Fruit fly (Drosophila melanogaster) whole organism, embryonic: ENCODE results near the gene Crtc.

Experiments used
- ATbp ChIP-seq: fragments of 200-800 bp; sonication (Bioruptor generic); optimal IDR thresholded peaks from 2 replicates; lab custom pipeline; 2017; ENCODE audit warnings: missing biosample characterization, mild to moderate bottlenecking, missing genetic modification characterization, missing genetic modification reagents
- Blimp-1 ChIP-seq: fragments of 200-800 bp; sonication (Bioruptor generic); optimal IDR thresholded peaks from 3 replicates; lab custom pipeline; 2018; ENCODE audit warnings: missing biosample characterization, missing genetic modification characterization, mild to moderate bottlenecking, moderate library complexity, missing genetic modification reagents
- CG10209 ChIP-seq: fragments of 200-800 bp; sonication (Bioruptor generic); optimal IDR thresholded peaks from 3 replicates; lab custom pipeline; 2017; ENCODE audit warnings: missing biosample characterization, mild to moderate bottlenecking, missing genetic modification characterization, missing genetic modification reagents
- CG10431 ChIP-seq: fragments of 200-800 bp; sonication (Bioruptor generic); optimal IDR thresholded peaks from 3 replicates; lab custom pipeline; 2018; ENCODE audit warnings: missing biosample characterization, mild to moderate bottlenecking, missing genetic modification characterization
- CG12391 ChIP-seq: fragments of 200-800 bp; sonication (Bioruptor generic); optimal IDR thresholded peaks from 3 replicates; lab custom pipeline; 2018; ENCODE audit warnings: missing biosample characterization, mild to moderate bottlenecking, missing genetic modification characterization, moderate library complexity
- CG12769 ChIP-seq: fragments of 200-800 bp; sonication (Bioruptor generic); optimal IDR thresholded peaks from 2 replicates; lab custom pipeline; 2019; ENCODE audit warnings: missing biosample characterization, mild to moderate bottlenecking, missing genetic modification characterization, moderate library complexity
- CG15696 ChIP-seq: fragments of 200-800 bp; sonication (Bioruptor generic); optimal IDR thresholded peaks from 2 replicates; lab custom pipeline; 2019; ENCODE audit warnings: missing biosample characterization, mild to moderate bottlenecking, missing genetic modification characterization, moderate library complexity
- CG1602 ChIP-seq: fragments of 200-800 bp; sonication (Bioruptor generic); optimal IDR thresholded peaks from 3 replicates; lab custom pipeline; 2016; ENCODE audit warnings: missing biosample characterization, missing genetic modification characterization
- CG16815 ChIP-seq: fragments of 200-800 bp; sonication (Bioruptor generic); optimal IDR thresholded peaks from 3 replicates; lab custom pipeline; 2017; ENCODE audit warnings: missing biosample characterization, mild to moderate bottlenecking, missing genetic modification characterization
- CG17385 ChIP-seq: fragments of 200-800 bp; sonication (Bioruptor generic); optimal IDR thresholded peaks from 3 replicates; lab custom pipeline; 2018; ENCODE audit warnings: missing biosample characterization, mild to moderate bottlenecking, missing genetic modification characterization
- CG18262 ChIP-seq: fragments of 200-800 bp; optimal IDR thresholded peaks from 3 replicates; lab custom pipeline; 2019; ENCODE audit warnings: missing biosample characterization, mild to moderate bottlenecking, missing genetic modification characterization, moderate library complexity
- CG3163 ChIP-seq: fragments of 200-800 bp; sonication (Bioruptor generic); optimal IDR thresholded peaks from 3 replicates; lab custom pipeline; 2016; ENCODE audit warnings: missing biosample characterization, missing genetic modification characterization
- CG32767 ChIP-seq: fragments of 200-800 bp; sonication (Bioruptor generic); IDR thresholded peaks from 2 replicates; pipeline ENCODE4 v1.3.6; 2022; ENCODE audit warnings: missing biosample characterization, missing genetic modification characterization
- CG3407 ChIP-seq: fragments of 200-800 bp; sonication (Bioruptor generic); optimal IDR thresholded peaks from 2 replicates; lab custom pipeline; 2018; ENCODE audit warnings: missing biosample characterization, mild to moderate bottlenecking, missing genetic modification characterization
- CG4424 ChIP-seq: fragments of 200-800 bp; sonication (Bioruptor generic); optimal IDR thresholded peaks from 3 replicates; lab custom pipeline; 2016; ENCODE audit warnings: missing biosample characterization, missing genetic modification characterization
- CG6654 ChIP-seq: fragments of 200-800 bp; sonication (Bioruptor generic); optimal IDR thresholded peaks from 2 replicates; lab custom pipeline; 2017; ENCODE audit warnings: missing biosample characterization, mild to moderate bottlenecking, missing genetic modification characterization
- CG8281 ChIP-seq: fragments of 200-800 bp; sonication (Bioruptor generic); optimal IDR thresholded peaks from 2 replicates; lab custom pipeline; 2018; ENCODE audit warnings: missing biosample characterization, mild to moderate bottlenecking, missing genetic modification characterization, moderate library complexity
- CG8290 ChIP-seq, 3 experiments: fragments of 200-800 bp; sonication (Bioruptor generic); optimal IDR thresholded peaks; 2 replicates each; lab custom pipeline; 2016 to 2019; ENCODE audit warnings: missing biosample characterization in 3 of 3, missing genetic modification characterization in 3 of 3, mild to moderate bottlenecking in 2 of 3, moderate library complexity in 1 of 3
- CG8359 ChIP-seq: fragments of 200-800 bp; sonication (Bioruptor generic); optimal IDR thresholded peaks from 2 replicates; lab custom pipeline; 2017; ENCODE audit warnings: missing biosample characterization, mild to moderate bottlenecking, missing genetic modification characterization, borderline replicate concordance
- E2f1 ChIP-seq: fragments of 200-800 bp; sonication (Bioruptor generic); IDR thresholded peaks from 2 replicates; pipeline ENCODE4 v1.3.6; 2022; ENCODE audit warnings: missing biosample characterization, missing genetic modification characterization
- Eip74EF ChIP-seq, 2 experiments: fragments of 200-800 bp in 1 of 2; fragments of >200 bp in 1 of 2; sonication (Bioruptor generic) in 1 of 2; optimal IDR thresholded peaks; 2 replicates each; lab custom pipeline; 2017 to 2019; ENCODE audit warnings: missing biosample characterization in 2 of 2, missing genetic modification characterization in 2 of 2, mild to moderate bottlenecking in 1 of 2, moderate library complexity in 1 of 2
- Fer1 ChIP-seq: fragments of 200-800 bp; sonication (Bioruptor generic); optimal IDR thresholded peaks from 2 replicates; lab custom pipeline; 2017; ENCODE audit warnings: missing biosample characterization, mild to moderate bottlenecking, missing genetic modification characterization
- Gug ChIP-seq: fragments of 200-800 bp; sonication (Bioruptor generic); IDR thresholded peaks from 4 replicates; pipeline ENCODE4 v1.3.6; 2022; ENCODE audit warnings: missing biosample characterization, missing genetic modification characterization
- Hey ChIP-seq: fragments of 200-800 bp; sonication (Bioruptor generic); optimal IDR thresholded peaks from 3 replicates; lab custom pipeline; 2018; ENCODE audit warnings: missing biosample characterization, mild to moderate bottlenecking, missing genetic modification characterization
- Hr78 ChIP-seq, 2 experiments: fragments of 200-800 bp in 1 of 2; fragments of >200 bp in 1 of 2; sonication (Bioruptor generic) in 1 of 2; optimal IDR thresholded peaks; 2 replicates each; lab custom pipeline; 2017 to 2019; ENCODE audit warnings: missing biosample characterization in 2 of 2, missing genetic modification characterization in 2 of 2, mild to moderate bottlenecking in 1 of 2, moderate library complexity in 1 of 2
- Hsf ChIP-seq: fragments of 200-800 bp; sonication (Bioruptor generic); optimal IDR thresholded peaks from 3 replicates; lab custom pipeline; 2016; ENCODE audit warnings: missing biosample characterization, missing genetic modification characterization
- Xbp1 ChIP-seq: fragments of 200-800 bp; sonication (Bioruptor generic); optimal IDR thresholded peaks from 3 replicates; lab custom pipeline; 2016; ENCODE audit warnings: missing biosample characterization, mild to moderate bottlenecking, missing genetic modification characterization
- bcd ChIP-seq: fragments of 200-800 bp; sonication (Bioruptor generic); optimal IDR thresholded peaks from 2 replicates; lab custom pipeline; 2017; ENCODE audit warnings: missing biosample characterization, mild to moderate bottlenecking, missing genetic modification characterization
- bsh ChIP-seq, 2 experiments: fragments of 200-800 bp; sonication (Bioruptor generic); optimal IDR thresholded peaks; 2 replicates each; lab custom pipeline; 2017 to 2018; ENCODE audit warnings: mild to moderate bottlenecking in 2 of 2, missing biosample characterization in 2 of 2, missing genetic modification characterization in 2 of 2, moderate library complexity in 1 of 2
- cwo ChIP-seq: fragments of 200-800 bp; sonication (Bioruptor generic); optimal IDR thresholded peaks from 3 replicates; lab custom pipeline; 2017; ENCODE audit warnings: missing biosample characterization, missing genetic modification characterization, mild to moderate bottlenecking, moderate library complexity, missing genetic modification reagents
- dati ChIP-seq: fragments of 200-800 bp; sonication (Bioruptor generic); IDR thresholded peaks from 2 replicates; pipeline ENCODE4 v1.3.6; 2022; ENCODE audit warnings: missing biosample characterization, missing genetic modification characterization
- fd96Cb ChIP-seq: fragments of 200-800 bp; sonication (Bioruptor generic); optimal IDR thresholded peaks from 2 replicates; lab custom pipeline; 2018; ENCODE audit warnings: missing biosample characterization, mild to moderate bottlenecking, missing genetic modification characterization, moderate library complexity
- gsb ChIP-seq: fragments of 200-800 bp; sonication (Bioruptor generic); IDR thresholded peaks from 2 replicates; pipeline ENCODE4 v1.3.6; 2022; ENCODE audit warnings: missing biosample characterization, missing genetic modification characterization
- lab ChIP-seq: fragments of 200-800 bp; sonication (Bioruptor generic); optimal IDR thresholded peaks from 3 replicates; lab custom pipeline; 2017; ENCODE audit warnings: missing biosample characterization, missing genetic modification characterization, mild to moderate bottlenecking, moderate library complexity, missing genetic modification reagents
- lola ChIP-seq, 3 experiments: fragments of >200 bp in 2 of 3; fragments of 200-800 bp in 1 of 3; sonication (Bioruptor generic) in 1 of 3; optimal IDR thresholded peaks; 2 replicates each; lab custom pipeline; 2017 to 2019; ENCODE audit warnings: missing biosample characterization in 3 of 3, missing genetic modification characterization in 3 of 3, mild to moderate bottlenecking in 1 of 3, moderate library complexity in 1 of 3
- nerfin-1 ChIP-seq: fragments of 200-800 bp; sonication (Bioruptor generic); optimal IDR thresholded peaks from 3 replicates; lab custom pipeline; 2019; ENCODE audit warnings: missing biosample characterization, mild to moderate bottlenecking, missing genetic modification characterization, moderate library complexity
- nmo ChIP-seq: fragments of 200-800 bp; sonication (Bioruptor generic); optimal IDR thresholded peaks from 2 replicates; lab custom pipeline; 2018; ENCODE audit warnings: missing biosample characterization, mild to moderate bottlenecking, missing genetic modification characterization, moderate library complexity
- pzg ChIP-seq: fragments of 200-800 bp; sonication (Bioruptor generic); optimal IDR thresholded peaks from 3 replicates; lab custom pipeline; 2018; ENCODE audit warnings: missing biosample characterization, mild to moderate bottlenecking, missing genetic modification characterization, moderate library complexity
- sna ChIP-seq: fragments of 200-800 bp; sonication (Bioruptor generic); IDR thresholded peaks from 2 replicates; pipeline ENCODE4 v1.3.6; 2022; ENCODE audit warnings: missing biosample characterization, missing genetic modification characterization; ENCODE audit not compliant: partially characterized antibody
- tio ChIP-seq: fragments of 200-800 bp; sonication (Bioruptor generic); optimal IDR thresholded peaks from 2 replicates; lab custom pipeline; 2017; ENCODE audit warnings: missing biosample characterization, missing genetic modification characterization, inconsistent platforms
- trem ChIP-seq: fragments of 200-800 bp; optimal IDR thresholded peaks from 3 replicates; lab custom pipeline; 2019; ENCODE audit warnings: missing biosample characterization, mild to moderate bottlenecking, missing genetic modification characterization, moderate library complexity
- unc-4 ChIP-seq: fragments of 200-800 bp; sonication (Bioruptor generic); IDR thresholded peaks from 2 replicates; pipeline ENCODE4 v1.3.6; 2022; ENCODE audit warnings: missing biosample characterization, missing genetic modification characterization; ENCODE audit not compliant: partially characterized antibody
- z ChIP-seq: fragments of 200-800 bp; sonication (Bioruptor generic); IDR thresholded peaks from 3 replicates; pipeline ENCODE4 v1.3.6; 2022; ENCODE audit warnings: missing biosample characterization, missing genetic modification characterization
- zen2 ChIP-seq: fragments of 200-800 bp; sonication (Bioruptor generic); IDR thresholded peaks from 3 replicates; pipeline ENCODE4 v1.3.6; 2022; ENCODE audit warnings: missing biosample characterization, missing genetic modification characterization; ENCODE audit not compliant: partially characterized antibody
- zf30C ChIP-seq: fragments of 200-800 bp; sonication (Bioruptor generic); optimal IDR thresholded peaks from 3 replicates; lab custom pipeline; 2018; ENCODE audit warnings: missing biosample characterization, mild to moderate bottlenecking, missing genetic modification characterization

The Crtc gene

DNA sequence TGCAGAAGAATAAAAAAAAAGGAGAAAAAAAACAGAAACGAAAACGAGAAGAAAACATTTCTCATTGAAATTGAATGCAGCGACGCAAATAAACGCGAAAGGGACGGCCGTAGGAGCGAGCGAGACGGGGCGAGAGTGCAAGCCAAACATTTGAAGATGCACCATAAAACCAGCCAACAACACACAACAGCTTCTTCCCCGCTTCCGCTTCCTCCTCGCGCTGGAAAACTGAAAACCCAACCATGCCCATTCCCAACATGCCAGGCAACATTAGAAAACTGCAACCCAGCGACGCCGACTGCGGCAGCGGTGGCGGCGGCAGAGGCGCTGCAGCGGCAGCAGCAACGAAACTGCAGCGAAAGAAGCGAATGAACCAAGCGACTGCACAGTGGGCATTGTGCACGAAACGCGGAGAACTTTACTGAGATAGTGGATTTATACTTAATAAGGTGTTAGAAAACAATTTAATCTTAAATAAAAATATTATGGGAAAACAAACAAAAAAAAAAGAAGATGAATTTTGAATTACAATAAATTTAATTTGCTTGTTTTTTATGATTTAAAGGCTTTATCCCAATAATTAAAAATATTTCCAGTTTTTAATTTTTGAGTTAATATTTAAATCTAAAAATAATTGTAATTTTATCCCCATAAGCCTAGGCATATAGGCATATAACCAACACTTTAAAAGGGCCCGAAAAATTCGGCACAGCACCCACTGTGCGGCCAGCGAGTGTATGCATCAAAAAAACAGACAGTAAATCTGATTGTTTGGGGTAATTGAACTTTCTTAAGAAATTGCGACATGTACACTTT, 57.9 kb downstream of the Crtc start (continued):
- TF ChIP-seq CG3407 (GFP tag; lab: Kevin White, UChicago) (peak; percentile 44), nmo (GFP tag; lab: Kevin White, UChicago) (peak; percentile 92), CG4424 (GFP tag; lab: Kevin White, UChicago) (peak; percentile 73), Hey (tag; lab: Kevin White, UChicago) (no peak), z (GFP tag; lab: Robert Waterston, UW) (0 out of 3 replicates have a peak, but pooled peaks have one; percentile 44), CG8359 (GFP tag; lab: Kevin White, UChicago) (peak; percentile 45), pzg (GFP tag; lab: Kevin White, UChicago) (no peak), bsh (GFP tag; optimal IDR thresholded peaks at IDR 0.05; lab: Kevin White, UChicago) (peak; percentile 84 to 95), Hr78 (GFP tag; optimal IDR thresholded peaks at IDR 0.05; lab: Kevin White, UChicago) (peak in 1 of 2 experiments; percentile 36), CG12391 (tag; lab: Kevin White, UChicago) (peak; percentile 80), sna (GFP tag; lab: Robert Waterston, UW) (no peak), E2f1 (GFP tag; lab: Robert Waterston, UW) (0 out of 2 replicates have a peak, but pooled peaks have one; percentile 12), CG18262 (tag; lab: Kevin White, UChicago) (peak; percentile 91), lab (GFP tag; lab: Kevin White, UChicago) (peak; percentile 33), CG3163 (GFP tag; lab: Kevin White, UChicago) (no peak), CG6654 (GFP tag; lab: Kevin White, UChicago) (peak; percentile 65), Fer1 (GFP tag; lab: Kevin White, UChicago) (peak; percentile 34), CG1602 (peak; percentile 63), Blimp-1 (GFP tag; lab: Kevin White, UChicago) (peak; percentile 70), zen2 (GFP tag; lab: Robert Waterston, UW) (no peak), dati (no peak), CG10431 (peak; percentile 64), Xbp1 (GFP tag; lab: Kevin White, UChicago) (peak; percentile 65), CG32767 (0 out of 2 replicates have a peak, but pooled peaks have one; percentile 24), lola (GFP tag; optimal IDR thresholded peaks at IDR 0.05; lab: Kevin White, UChicago) (peak in 1 of 3 experiments; percentile 93), CG16815 (peak; percentile 68), tio (GFP tag; lab: Kevin White, UChicago) (peak; percentile 55), unc-4 (GFP tag; lab: Robert Waterston, UW) (no peak), cwo (GFP tag; lab: Kevin White, UChicago) (peak; percentile 1), nerfin-1 (tag; lab: Kevin White, UChicago) (peak; percentile 74), ATbp (peak; percentile 59), zf30C (GFP tag; lab: Kevin White, UChicago) (no peak), CG10209 (peak; percentile 72), Hsf (peak; percentile 39), CG8290 (GFP tag; optimal IDR thresholded peaks at IDR 0.05; lab: Kevin White, UChicago) (peak; percentile 24), CG8290 (tag; optimal IDR thresholded peaks at IDR 0.05; lab: Kevin White, UChicago) (no peak), fd96Cb (peak; percentile 84), CG8281 (peak; percentile 30), trem (peak; percentile 68), CG12769 (tag; lab: Kevin White, UChicago) (no peak), bcd (peak; percentile 70), Gug (GFP tag; lab: Robert Waterston, UW) (peak; percentile 40; the same call in 3 of the 4 replicates), CG17385 (GFP tag; lab: Kevin White, UChicago) (peak; percentile 69), gsb (GFP tag; lab: Robert Waterston, UW) (no peak), CG15696 (peak; percentile 34), Eip74EF (GFP tag; optimal IDR thresholded peaks at IDR 0.05; lab: Kevin White, UChicago) (peak in 1 of 2 experiments; percentile 90)
